Worm (Caenorhabditis elegans) whole organism, young adult: ENCODE results near the gene nep-15.

ENCODE experiments used
- B0035.1 ChIP-seq: sonication (generic microtip); optimal IDR thresholded peaks from 2 replicates; lab custom pipeline; 2016; ENCODE audit warnings: missing genetic modification characterization, mild to moderate bottlenecking, missing compliant biosample characterization, missing genotype, missing genetic modification reagents
- B0261.1 ChIP-seq: sonication (generic microtip); optimal IDR thresholded peaks from 2 replicates; lab custom pipeline; 2016; ENCODE audit warnings: mild to moderate bottlenecking, missing genetic modification characterization, moderate library complexity, missing compliant biosample characterization
- B0336.3 ChIP-seq: fragments of 200-800 bp; sonication (Bioruptor generic); IDR thresholded peaks from 2 replicates; pipeline ENCODE4 v1.3.6; 2022; ENCODE audit warnings: missing genetic modification characterization, missing compliant biosample characterization
- F22D6.2 ChIP-seq: sonication (generic microtip); optimal IDR thresholded peaks from 2 replicates; lab custom pipeline; 2016; ENCODE audit warnings: mild to moderate bottlenecking, missing genetic modification characterization, missing compliant biosample characterization
- F33H1.4 ChIP-seq: fragments of 200-800 bp; sonication (Bioruptor generic); IDR thresholded peaks from 2 replicates; pipeline ENCODE4 v1.3.6; 2022; ENCODE audit warnings: missing genetic modification reagents, missing genetic modification characterization, missing compliant biosample characterization
- F49E8.2 ChIP-seq: sonication (generic microtip); optimal IDR thresholded peaks from 3 replicates; lab custom pipeline; 2017; ENCODE audit warnings: missing genetic modification characterization, mild to moderate bottlenecking, missing compliant biosample characterization, antibody characterized with exemption, moderate library complexity; ENCODE audit not compliant: insufficient read depth
- F52B5.7 ChIP-seq: sonication (generic microtip); optimal IDR thresholded peaks from 2 replicates; lab custom pipeline; 2016; ENCODE audit warnings: mild to moderate bottlenecking, missing genetic modification characterization, missing compliant biosample characterization
- Y53F4B.3 ChIP-seq: fragments of 200-800 bp; sonication (Bioruptor generic); IDR thresholded peaks from 2 replicates; pipeline ENCODE4 v1.3.6; 2022; ENCODE audit warnings: missing genetic modification reagents, missing genetic modification characterization, missing compliant biosample characterization
- ZK185.1 ChIP-seq: sonication (generic microtip); optimal IDR thresholded peaks from 2 replicates; lab custom pipeline; 2016; ENCODE audit warnings: mild to moderate bottlenecking, missing genetic modification characterization, missing compliant biosample characterization; ENCODE audit not compliant: poor library complexity, severe bottlenecking
- aptf-3 ChIP-seq: fragments of 200-800 bp; sonication (Bioruptor generic); IDR thresholded peaks from 2 replicates; pipeline ENCODE4 v1.3.6; 2022; ENCODE audit warnings: missing genetic modification characterization, missing compliant biosample characterization
- atf-7 ChIP-seq: sonication (generic microtip); optimal IDR thresholded peaks from 2 replicates; lab custom pipeline; 2017; ENCODE audit warnings: mild to moderate bottlenecking, missing genetic modification characterization, missing compliant biosample characterization
- attf-5 ChIP-seq: fragments of 200-800 bp; sonication (Bioruptor generic); optimal IDR thresholded peaks from 2 replicates; lab custom pipeline; 2018; ENCODE audit warnings: mild to moderate bottlenecking, missing genetic modification characterization, missing compliant biosample characterization
- bed-1 ChIP-seq: fragments of 200-800 bp; sonication (Bioruptor generic); IDR thresholded peaks from 2 replicates; pipeline ENCODE4 v1.3.6; 2022; ENCODE audit warnings: missing genetic modification reagents, missing genetic modification characterization, missing compliant biosample characterization
- cebp-1 ChIP-seq, 2 experiments: fragments of 200-800 bp in 1 of 2; sonication (Bioruptor generic) in 1 of 2; sonication (generic microtip) in 1 of 2; IDR thresholded peaks in 1 of 2; optimal IDR thresholded peaks in 1 of 2; 2 replicates each; pipeline versions ENCODE4 v1.3.6 to Lab custom; 2017 to 2022; ENCODE audit warnings: missing compliant biosample characterization in 2 of 2, missing genetic modification characterization in 2 of 2, mild to moderate bottlenecking in 1 of 2, missing genetic modification reagents in 1 of 2, moderate library complexity in 1 of 2
- ceh-27 ChIP-seq: fragments of 200-800 bp; sonication (Bioruptor generic); optimal IDR thresholded peaks from 2 replicates; lab custom pipeline; 2018; ENCODE audit warnings: mild to moderate bottlenecking, missing genetic modification characterization, moderate library complexity, missing compliant biosample characterization
- chd-7 ChIP-seq: sonication (generic microtip); optimal IDR thresholded peaks from 2 replicates; lab custom pipeline; 2016; ENCODE audit warnings: mild to moderate bottlenecking, missing genetic modification characterization, moderate library complexity, missing compliant biosample characterization
- dox-1 ChIP-seq: fragments of 200-800 bp; sonication (Bioruptor generic); IDR thresholded peaks from 2 replicates; pipeline ENCODE4 v1.3.6; 2022; ENCODE audit warnings: missing genetic modification reagents, missing genetic modification characterization, missing compliant biosample characterization
- gei-17 ChIP-seq: fragments of 200-800 bp; sonication (Bioruptor generic); optimal IDR thresholded peaks from 2 replicates; lab custom pipeline; 2018; ENCODE audit warnings: mild to moderate bottlenecking, missing genetic modification characterization, missing compliant biosample characterization
- hlh-26 ChIP-seq: fragments of 200-800 bp; sonication (Bioruptor generic); conservative IDR thresholded peaks from 2 replicates; pipeline ENCODE4 v1.3.6; 2022; ENCODE audit warnings: missing genetic modification reagents, missing genetic modification characterization, missing compliant biosample characterization
- hmg-1.2 ChIP-seq: fragments of 200-800 bp; sonication (Bioruptor generic); IDR thresholded peaks from 2 replicates; pipeline ENCODE4 v1.3.6; 2022; ENCODE audit warnings: missing genetic modification reagents, missing genetic modification characterization, missing compliant biosample characterization
- hrde-1 ChIP-seq: sonication (generic microtip); optimal IDR thresholded peaks from 2 replicates; lab custom pipeline; 2016; ENCODE audit warnings: missing genetic modification characterization, mild to moderate bottlenecking, missing compliant biosample characterization, moderate library complexity, missing genotype, missing genetic modification reagents, borderline replicate concordance
- let-526 ChIP-seq: fragments of 200-800 bp; sonication (Bioruptor generic); IDR thresholded peaks from 2 replicates; pipeline ENCODE4 v1.3.6; 2022; ENCODE audit warnings: missing genetic modification reagents, missing genetic modification characterization, missing compliant biosample characterization
- let-607 ChIP-seq, 2 experiments: fragments of 200-800 bp in 1 of 2; sonication (Bioruptor generic) in 1 of 2; sonication (generic microtip) in 1 of 2; optimal IDR thresholded peaks; 2 replicates each; lab custom pipeline; 2016 to 2018; ENCODE audit warnings: mild to moderate bottlenecking in 2 of 2, missing compliant biosample characterization in 2 of 2, missing genetic modification characterization in 2 of 2, moderate library complexity in 2 of 2, missing genotype in 1 of 2
- lin-40 ChIP-seq: sonication (generic microtip); optimal IDR thresholded peaks from 2 replicates; lab custom pipeline; 2016; ENCODE audit warnings: missing genetic modification characterization, mild to moderate bottlenecking, missing compliant biosample characterization, missing genotype, missing genetic modification reagents
- lin-54 ChIP-seq: fragments of 200-800 bp; sonication (Bioruptor generic); optimal IDR thresholded peaks from 2 replicates; lab custom pipeline; 2018; ENCODE audit warnings: mild to moderate bottlenecking, missing genetic modification characterization, missing compliant biosample characterization
- mcd-1 ChIP-seq: fragments of 200-800 bp; sonication (Bioruptor generic); IDR thresholded peaks from 2 replicates; pipeline ENCODE4 v1.3.6; 2022; ENCODE audit warnings: missing genetic modification reagents, missing genetic modification characterization, missing compliant biosample characterization
- nhr-27 ChIP-seq: fragments of 200-800 bp; sonication (Bioruptor generic); optimal IDR thresholded peaks from 2 replicates; lab custom pipeline; 2018; ENCODE audit warnings: mild to moderate bottlenecking, missing genetic modification characterization, moderate library complexity, missing compliant biosample characterization
- nhr-80 ChIP-seq: sonication (generic microtip); optimal IDR thresholded peaks from 2 replicates; lab custom pipeline; 2016; ENCODE audit warnings: missing genetic modification characterization, missing compliant biosample characterization
- snpc-3.4 ChIP-seq: sonication (generic microtip); optimal IDR thresholded peaks from 2 replicates; lab custom pipeline; 2017; ENCODE audit warnings: missing genetic modification characterization, mild to moderate bottlenecking, missing compliant biosample characterization, antibody characterized with exemption, moderate library complexity, missing genotype, missing genetic modification reagents
- snpc-4 ChIP-seq, 5 experiments: fragments of 150-350 bp in 1 of 5; sonication (generic microtip) in 4 of 5; optimal IDR thresholded peaks; 2 replicates each; lab custom pipeline; 2014 to 2018; ENCODE audit warnings: missing genetic modification characterization in 5 of 5, missing biosample characterization in 3 of 5, antibody characterized with exemption in 2 of 5, mild to moderate bottlenecking in 2 of 5, missing compliant biosample characterization in 2 of 5, missing genotype in 2 of 5, moderate library complexity in 2 of 5, missing genetic modification reagents in 1 of 5
- tbp1 ChIP-seq: fragments of 200-800 bp; sonication (Bioruptor generic); optimal IDR thresholded peaks from 2 replicates; lab custom pipeline; 2018; ENCODE audit warnings: mild to moderate bottlenecking, missing genetic modification characterization, missing compliant biosample characterization
- unc-62 ChIP-seq: fragments of 150-350 bp; optimal IDR thresholded peaks from 2 replicates; lab custom pipeline; 2014; ENCODE audit warnings: missing biosample characterization, missing genetic modification reagents, missing genetic modification characterization
- zfh-2 ChIP-seq: fragments of 200-800 bp; sonication (Bioruptor generic); conservative IDR thresholded peaks from 2 replicates; pipeline ENCODE4 v1.3.6; 2022; ENCODE audit warnings: missing genetic modification reagents, missing genetic modification characterization, missing compliant biosample characterization

Gene nep-15

DNA sequence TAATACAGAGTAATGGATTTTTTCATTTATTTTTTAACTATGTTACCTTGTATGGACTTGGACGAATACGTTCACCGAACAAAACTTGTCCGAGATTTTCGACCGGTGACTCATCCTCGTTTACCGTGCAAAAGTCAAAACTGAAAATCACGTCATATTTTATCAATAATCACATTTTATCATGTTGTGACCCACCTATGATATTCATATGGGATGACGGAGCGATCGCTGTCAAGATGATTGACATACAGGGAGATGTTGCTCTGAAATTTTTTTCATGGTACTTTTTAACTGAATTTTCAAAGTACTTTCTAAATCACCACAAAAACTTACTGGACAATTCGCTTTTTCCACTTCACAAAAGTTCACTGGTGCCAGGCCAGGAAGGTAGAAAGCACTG is 49.6 kb downstream of the nep-15 start:
- TF ChIP-seq unc-62 (peak; percentile 72), let-607 (tag; optimal IDR thresholded peaks at IDR 0.05; lab: Kevin White, UChicago) (peak in 1 of 2 experiments; percentile 35), F52B5.7 (tag; lab: Kevin White, UChicago) (no peak), nhr-80 (tag; lab: Kevin White, UChicago) (peak; percentile 38), dox-1 (no peak), Y53F4B.3 (no peak), B0336.3 (GFP tag; lab: Robert Waterston, UW) (no peak), hrde-1 (tag; lab: Kevin White, UChicago) (no peak), F33H1.4 (GFP tag; lab: Robert Waterston, UW) (no peak), hmg-1.2 (no peak), atf-7 (tag; lab: Kevin White, UChicago) (peak; percentile 35), nhr-27 (tag; lab: Kevin White, UChicago) (no peak), ceh-27 (GFP tag; lab: Kevin White, UChicago) (no peak), hlh-26 (GFP tag; lab: Robert Waterston, UW) (no peak), mcd-1 (GFP tag; lab: Robert Waterston, UW) (no peak)

DNA sequence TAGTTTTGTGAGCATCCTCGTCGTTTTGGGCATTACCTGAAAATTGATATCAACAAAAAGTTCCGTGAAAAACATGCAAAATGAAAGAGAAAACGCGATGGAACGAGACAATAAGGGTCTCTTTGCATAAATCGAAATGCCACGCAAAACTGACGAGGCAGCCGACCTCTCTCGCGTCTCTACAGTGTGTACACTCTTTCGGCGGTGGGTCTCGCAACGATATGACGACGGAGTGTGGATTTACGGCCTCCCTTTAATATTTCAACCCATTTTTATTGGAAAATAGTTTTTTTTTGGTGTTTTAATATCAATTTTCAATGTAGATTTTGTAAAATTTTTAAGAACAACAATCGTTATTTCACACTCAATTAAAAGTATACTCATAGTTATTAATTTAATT is 50.0 kb downstream of the nep-15 start, which contains the start of gene tag-123:
Gene tag-123 (minus strand): TSS at position 36 of the 400 bp plus-strand sequence.
- TF ChIP-seq hrde-1 (tag; lab: Kevin White, UChicago), result no peak
- no peak for TF ChIP-seq F22D6.2 (tag; lab: Kevin White, UChicago)
- TF ChIP-seq nhr-27 (tag; lab: Kevin White, UChicago), result no peak
- TF ChIP-seq attf-5 (GFP tag; lab: Kevin White, UChicago), result peak; percentile 4
- TF ChIP-seq ZK185.1 (tag; lab: Kevin White, UChicago), result peak; percentile 16
- TF ChIP-seq F33H1.4 (GFP tag; lab: Robert Waterston, UW), result peak; percentile 72
- no peak for TF ChIP-seq cebp-1 (GFP tag; IDR thresholded peaks at IDR 0.05; lab: Robert Waterston, UW)
- peak; percentile 57 for TF ChIP-seq cebp-1 (tag; optimal IDR thresholded peaks at IDR 0.05; lab: Kevin White, UChicago)
- TF ChIP-seq hmg-1.2, result peak; percentile 66; the same call in 1 of the 2 replicates
- no peak for TF ChIP-seq snpc-4 (GFP tag; optimal IDR thresholded peaks at IDR 0.05; lab: Kevin White, UChicago)
- TF ChIP-seq snpc-4 (tag; optimal IDR thresholded peaks at IDR 0.05; lab: Kevin White, UChicago), result peak in 2 of 4 experiments; percentile 7 to 13
- TF ChIP-seq zfh-2 (GFP tag; lab: Robert Waterston, UW), result peak; percentile 31; the same call in 1 of the 2 replicates
- TF ChIP-seq lin-40, result peak; percentile 14
- TF ChIP-seq B0261.1, result no peak

ce11 chrX:8423199-8423598 is 51.2 kb downstream of the nep-15 start:
- TF ChIP-seq lin-54 (GFP tag; lab: Kevin White, UChicago) (no peak), zfh-2 (GFP tag; lab: Robert Waterston, UW) (no peak), F22D6.2 (tag; lab: Kevin White, UChicago) (no peak), let-526 (no peak), lin-40 (no peak), cebp-1 (GFP tag; IDR thresholded peaks at IDR 0.05; lab: Robert Waterston, UW) (no peak), cebp-1 (tag; optimal IDR thresholded peaks at IDR 0.05; lab: Kevin White, UChicago) (peak; percentile 12), aptf-3 (no peak), bed-1 (no peak), chd-7 (tag; lab: Kevin White, UChicago) (no peak), B0035.1 (tag; lab: Kevin White, UChicago) (no peak), F49E8.2 (tag; lab: Kevin White, UChicago) (no peak), gei-17 (no peak), nhr-80 (tag; lab: Kevin White, UChicago) (peak; percentile 18), snpc-3.4 (tag; lab: Kevin White, UChicago) (no peak), tbp1 (GFP tag; lab: Kevin White, UChicago) (no peak)
